Fruit fly (Drosophila melanogaster): ENCODE data around the gene CG10650.

CG10650 gene

DNA sequence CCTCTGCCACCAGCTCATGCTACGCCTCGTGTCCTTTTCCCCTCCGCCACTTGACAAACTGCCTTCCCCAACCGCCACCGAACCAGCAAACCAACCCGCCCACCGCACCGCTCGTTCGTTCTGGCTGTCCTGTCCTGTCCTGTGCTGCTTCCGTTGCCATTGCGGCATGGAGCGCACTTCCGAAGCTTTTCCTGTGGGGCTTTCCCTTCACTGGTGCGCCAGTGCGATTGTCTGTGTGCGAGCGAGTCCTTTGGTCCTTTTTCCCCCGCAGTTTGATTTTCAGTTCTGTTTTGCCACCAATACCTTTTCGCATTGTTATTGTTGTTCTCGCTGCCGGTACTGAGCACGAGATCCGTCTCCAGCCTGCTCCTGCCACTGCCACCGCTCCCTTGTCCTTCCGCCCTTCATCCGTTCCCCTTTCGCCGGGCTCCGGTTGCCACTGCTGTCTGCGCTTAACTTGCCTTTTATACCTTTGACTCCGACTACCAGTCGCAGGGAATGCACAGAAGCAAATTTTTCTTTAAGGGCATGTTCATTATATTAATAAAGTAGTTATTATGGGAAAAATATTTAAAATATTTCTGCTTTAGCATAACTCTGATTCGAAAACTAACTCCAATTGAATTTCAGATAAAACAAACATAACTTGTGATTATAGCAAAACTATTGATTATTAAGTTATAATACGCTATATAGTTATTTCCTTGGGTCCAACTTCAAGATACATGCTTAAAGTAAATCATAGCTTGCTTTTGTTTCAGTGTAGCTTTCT is 28.4 kb upstream of the CG10650 start (continued):
- TF ChIP-seq CG6765 (GFP tag; optimal IDR thresholded peaks at IDR 0.05) = peak; percentile 70
- TF ChIP-seq lilli (GFP tag; optimal IDR thresholded peaks at IDR 0.05) = peak; percentile 50
- no peak for TF ChIP-seq ERR (GFP tag; optimal IDR thresholded peaks at IDR 0.05)
- TF ChIP-seq CG9437 (GFP tag; optimal IDR thresholded peaks at IDR 0.05) = peak; percentile 62
- no peak for TF ChIP-seq trh (GFP tag; optimal IDR thresholded peaks at IDR 0.05)
- TF ChIP-seq Ets65A (GFP tag) = peak; percentile 89
- TF ChIP-seq CG17361 (GFP tag; IDR thresholded peaks at IDR 0.05) = peak; percentile 89
- TF ChIP-seq sug (tag; optimal IDR thresholded peaks at IDR 0.05) = peak; percentile 67
- TF ChIP-seq CG9817 (tag; optimal IDR thresholded peaks at IDR 0.05) = peak; percentile 65
- TF ChIP-seq CG10431 (GFP tag; optimal IDR thresholded peaks at IDR 0.05) = peak; percentile 0
- no peak for TF ChIP-seq wek (GFP tag; optimal IDR thresholded peaks at IDR 0.05)
- peak; percentile 80 for TF ChIP-seq Oli (tag; optimal IDR thresholded peaks at IDR 0.05)
- peak; percentile 73 for TF ChIP-seq cwo (GFP tag; optimal IDR thresholded peaks at IDR 0.05)
- TF ChIP-seq CG12104 (GFP tag; optimal IDR thresholded peaks at IDR 0.05) = peak; percentile 33
- TF ChIP-seq Hand (GFP tag; optimal IDR thresholded peaks at IDR 0.05) = peak; percentile 86
- TF ChIP-seq B-H1 (GFP tag; IDR thresholded peaks at IDR 0.05) = peak; percentile 37; the same call in 2 of the 3 replicates
- no peak for TF ChIP-seq hth (optimal IDR thresholded peaks at IDR 0.05)
- peak; percentile 54 for TF ChIP-seq Deaf1 (tag; optimal IDR thresholded peaks at IDR 0.05)
- peak; percentile 23 for TF ChIP-seq Camta (GFP tag; optimal IDR thresholded peaks at IDR 0.05)
- peak; percentile 40 for TF ChIP-seq tio (GFP tag; optimal IDR thresholded peaks at IDR 0.05)
- TF ChIP-seq Asciz (GFP tag; optimal IDR thresholded peaks at IDR 0.05) = peak; percentile 47
- peak; percentile 87 for TF ChIP-seq dmrt99B (tag; optimal IDR thresholded peaks at IDR 0.05)
- TF ChIP-seq ttk (GFP tag; IDR thresholded peaks at IDR 0.05) = peak; percentile 49; the same call in 1 of the 2 replicates
- peak in 1 of 2 experiments; percentile 66 for TF ChIP-seq Eip74EF (GFP tag; optimal IDR thresholded peaks at IDR 0.05)
- TF ChIP-seq dm (GFP tag; optimal IDR thresholded peaks at IDR 0.05) = no peak
- no peak for TF ChIP-seq emc (GFP tag; optimal IDR thresholded peaks at IDR 0.05)
- no peak for TF ChIP-seq Drgx (GFP tag; IDR thresholded peaks at IDR 0.05)
- no peak for TF ChIP-seq CG12744 (GFP tag; optimal IDR thresholded peaks at IDR 0.05)
- TF ChIP-seq Ptx1 (GFP tag; IDR thresholded peaks at IDR 0.05) = peak; percentile 68
- TF ChIP-seq D (optimal IDR thresholded peaks at IDR 0.05) = no peak
- peak; percentile 67 for TF ChIP-seq D (GFP tag; optimal IDR thresholded peaks at IDR 0.05)
- TF ChIP-seq Usf (GFP tag; optimal IDR thresholded peaks at IDR 0.05) = no peak
- peak; percentile 10; the same call in 1 of the 2 replicates for TF ChIP-seq CG7372 (GFP tag; IDR thresholded peaks at IDR 0.05)
- TF ChIP-seq CG4820 (GFP tag; optimal IDR thresholded peaks at IDR 0.05) = peak; percentile 32
- TF ChIP-seq esg (GFP tag; conservative IDR thresholded peaks at IDR 0.05) = peak; percentile 49; the same call in 1 of the 2 replicates
- peak; percentile 36 for TF ChIP-seq Jarid2 (GFP tag; optimal IDR thresholded peaks at IDR 0.05)
- no peak for TF ChIP-seq sc (optimal IDR thresholded peaks at IDR 0.05)
- TF ChIP-seq sc (GFP tag; optimal IDR thresholded peaks at IDR 0.05) = peak; percentile 21
- TF ChIP-seq Tbp (GFP tag; optimal IDR thresholded peaks at IDR 0.05) = no peak
- TF ChIP-seq CG13624 (GFP tag; optimal IDR thresholded peaks at IDR 0.05) = peak; percentile 5
- no peak for TF ChIP-seq jigr1 (GFP tag; IDR thresholded peaks at IDR 0.05)
- peak; percentile 60 for TF ChIP-seq Blimp-1 (GFP tag; optimal IDR thresholded peaks at IDR 0.05)
- TF ChIP-seq CG6254 (GFP tag; optimal IDR thresholded peaks at IDR 0.05) = peak; percentile 4
- TF ChIP-seq stc (GFP tag; IDR thresholded peaks at IDR 0.05) = peak; percentile 41; the same call in 1 of the 2 replicates
- TF ChIP-seq ab (GFP tag; optimal IDR thresholded peaks at IDR 0.05) = no peak
- TF ChIP-seq lola (GFP tag; optimal IDR thresholded peaks at IDR 0.05) = peak in 1 of 3 experiments; percentile 33
- TF ChIP-seq MESR4 (GFP tag; optimal IDR thresholded peaks at IDR 0.05) = no peak
- TF ChIP-seq Abd-B (GFP tag; optimal IDR thresholded peaks at IDR 0.05) = peak; percentile 36
- TF ChIP-seq CG8281 (tag; optimal IDR thresholded peaks at IDR 0.05) = peak; percentile 19

Data from whole organism, embryonic.